Worm (Caenorhabditis elegans): ENCODE measurements around the gene unc-32.

DNA sequence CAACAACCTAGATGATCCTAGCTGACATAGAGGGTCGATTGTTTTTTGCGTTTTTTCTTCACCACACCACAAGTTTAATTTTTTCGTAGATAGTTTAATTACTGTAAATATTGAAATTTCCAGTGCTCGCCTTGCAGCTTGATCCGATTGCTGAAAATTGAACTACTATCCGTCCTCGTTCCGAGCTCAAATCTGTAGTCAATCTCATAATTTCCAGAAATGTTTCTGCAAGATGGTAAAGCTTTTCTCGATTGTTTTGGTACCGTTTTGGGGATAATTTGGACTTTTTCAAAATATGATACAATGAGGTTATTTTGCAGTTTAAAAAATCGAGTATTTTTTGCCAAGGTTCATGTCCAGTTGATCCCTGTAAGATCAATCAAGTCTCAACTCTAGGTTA is 39.4 kb upstream of the unc-32 start:
- no peak for TF ChIP-seq ztf-29 (GFP tag; IDR thresholded peaks at IDR 0.05)
- no peak for TF ChIP-seq T22C8.4 (GFP tag; IDR thresholded peaks at IDR 0.05)
- TF ChIP-seq flt-1 (GFP tag; IDR thresholded peaks at IDR 0.05) = no peak
- no peak for TF ChIP-seq klf-2 (GFP tag; conservative IDR thresholded peaks at IDR 0.05)
- TF ChIP-seq med-1 (GFP tag; optimal IDR thresholded peaks at IDR 0.05; ENCODE audit: insufficient read depth) = no peak
